Worm (Caenorhabditis elegans): ENCODE data around the gene unc-71.
A peak's percentile ranks its signal among the peaks of the same experiment; 100 is the strongest.

- TF ChIP-seq B0019.2 (GFP tag; conservative IDR thresholded peaks at IDR 0.05): no peak
- no peak for TF ChIP-seq snpc-1.1 (tag; optimal IDR thresholded peaks at IDR 0.05; ENCODE audit: insufficient read depth)
- TF ChIP-seq repo-1 (tag; optimal IDR thresholded peaks at IDR 0.05): peak; percentile 22
- no peak for TF ChIP-seq zim-3 (tag; optimal IDR thresholded peaks at IDR 0.05)
- TF ChIP-seq F49E8.2 (tag; optimal IDR thresholded peaks at IDR 0.05; ENCODE audit: insufficient read depth): peak; percentile 90
- no peak for TF ChIP-seq lin-54 (GFP tag; optimal IDR thresholded peaks at IDR 0.05)
- TF ChIP-seq ama-1 (optimal IDR thresholded peaks at IDR 0.05): no peak
- peak; percentile 64 to 70 for TF ChIP-seq ama-1 (GFP tag; optimal IDR thresholded peaks at IDR 0.05)
- TF ChIP-seq snpc-4 (GFP tag; optimal IDR thresholded peaks at IDR 0.05): no peak
- TF ChIP-seq snpc-4 (tag; optimal IDR thresholded peaks at IDR 0.05): no peak
- no peak for TF ChIP-seq ceh-79 (tag; optimal IDR thresholded peaks at IDR 0.05)
- no peak for TF ChIP-seq unc-62 (GFP tag; optimal IDR thresholded peaks at IDR 0.05)
- no peak for TF ChIP-seq C17E4.6 (GFP tag; IDR thresholded peaks at IDR 0.05)
These were observed 15.9 kb downstream of the unc-71 start for ce11 chrIII:12875653-12876052.

All from whole organism, young adult.